Worm (Caenorhabditis elegans): ENCODE measurements around the gene ssup-72.
A peak's percentile ranks its signal among the peaks of the same experiment; 100 is the strongest.

The ssup-72 gene

ce11 chrII:6729331-6729730, 47.1 kb upstream of the ssup-72 start, which contains the start of gene T14B4.8 (continued):
- TF ChIP-seq pag-3 (tag; optimal IDR thresholded peaks at IDR 0.05; ENCODE audit: borderline replicate concordance) (no peak), C38D4.7 (GFP tag; optimal IDR thresholded peaks at IDR 0.05) (no peak), sox-4 (tag; optimal IDR thresholded peaks at IDR 0.05) (no peak), ceh-34 (tag; optimal IDR thresholded peaks at IDR 0.05) (no peak), K02D7.2 (tag; optimal IDR thresholded peaks at IDR 0.05) (no peak), nhr-11 (tag; optimal IDR thresholded peaks at IDR 0.05) (no peak), unc-86 (tag; optimal IDR thresholded peaks at IDR 0.05) (no peak), fax-1 (tag; optimal IDR thresholded peaks at IDR 0.05) (no peak), ceh-19 (GFP tag; optimal IDR thresholded peaks at IDR 0.05) (no peak), pat-9 (tag; optimal IDR thresholded peaks at IDR 0.05) (no peak), dve-1 (tag; optimal IDR thresholded peaks at IDR 0.05) (no peak), odd-2 (tag; optimal IDR thresholded peaks at IDR 0.05) (no peak), T23F11.4 (GFP tag; optimal IDR thresholded peaks at IDR 0.05) (no peak), elt-2 (tag; optimal IDR thresholded peaks at IDR 0.05) (peak; percentile 2), Y22D7AL.16 (tag; optimal IDR thresholded peaks at IDR 0.05) (no peak), pax-1 (tag; optimal IDR thresholded peaks at IDR 0.05) (no peak), ceh-9 (tag; optimal IDR thresholded peaks at IDR 0.05) (no peak), ref-2 (tag; optimal IDR thresholded peaks at IDR 0.05) (no peak), gmeb-2 (tag; optimal IDR thresholded peaks at IDR 0.05) (no peak), ceh-45 (GFP tag; IDR thresholded peaks at IDR 0.05) (no peak), fkh-10 (GFP tag; optimal IDR thresholded peaks at IDR 0.05) (no peak)

ce11 chrII:6733718-6734117, 42.7 kb upstream of the ssup-72 start, which contains the start of gene T14B4.9:
TSS of gene T14B4.9 (minus strand) at chrII:6733818.
- no peak for TF ChIP-seq sox-2 (GFP tag; IDR thresholded peaks at IDR 0.05)
- no peak for TF ChIP-seq Y22D7AL.16 (tag; optimal IDR thresholded peaks at IDR 0.05)
- TF ChIP-seq nfya-1 (tag; optimal IDR thresholded peaks at IDR 0.05): no peak
- no peak for TF ChIP-seq unc-86 (tag; optimal IDR thresholded peaks at IDR 0.05)
- no peak for TF ChIP-seq tbx-2 (tag; optimal IDR thresholded peaks at IDR 0.05)
- TF ChIP-seq dve-1 (tag; optimal IDR thresholded peaks at IDR 0.05): no peak
- no peak for TF ChIP-seq ceh-30 (tag; optimal IDR thresholded peaks at IDR 0.05)
- TF ChIP-seq hlh-30 (tag; optimal IDR thresholded peaks at IDR 0.05; ENCODE audit: insufficient read depth): no peak
- TF ChIP-seq madf-2 (tag; optimal IDR thresholded peaks at IDR 0.05): no peak
- no peak for TF ChIP-seq ets-4 (tag; optimal IDR thresholded peaks at IDR 0.05)
- TF ChIP-seq sox-4 (tag; optimal IDR thresholded peaks at IDR 0.05): no peak
- no peak for TF ChIP-seq pag-3 (tag; optimal IDR thresholded peaks at IDR 0.05; ENCODE audit: borderline replicate concordance)
- no peak for TF ChIP-seq ceh-45 (GFP tag; IDR thresholded peaks at IDR 0.05)
- no peak for TF ChIP-seq npax-4 (tag; optimal IDR thresholded peaks at IDR 0.05)
- no peak for TF ChIP-seq ttx-3 (tag; optimal IDR thresholded peaks at IDR 0.05)
- no peak for TF ChIP-seq ceh-2 (tag; optimal IDR thresholded peaks at IDR 0.05)
- TF ChIP-seq hlh-15 (tag; optimal IDR thresholded peaks at IDR 0.05): no peak
- TF ChIP-seq pros-1 (tag; optimal IDR thresholded peaks at IDR 0.05): no peak
- no peak for TF ChIP-seq pha-4 (tag; optimal IDR thresholded peaks at IDR 0.05)
- TF ChIP-seq ztf-16 (tag; optimal IDR thresholded peaks at IDR 0.05): no peak

DNA sequence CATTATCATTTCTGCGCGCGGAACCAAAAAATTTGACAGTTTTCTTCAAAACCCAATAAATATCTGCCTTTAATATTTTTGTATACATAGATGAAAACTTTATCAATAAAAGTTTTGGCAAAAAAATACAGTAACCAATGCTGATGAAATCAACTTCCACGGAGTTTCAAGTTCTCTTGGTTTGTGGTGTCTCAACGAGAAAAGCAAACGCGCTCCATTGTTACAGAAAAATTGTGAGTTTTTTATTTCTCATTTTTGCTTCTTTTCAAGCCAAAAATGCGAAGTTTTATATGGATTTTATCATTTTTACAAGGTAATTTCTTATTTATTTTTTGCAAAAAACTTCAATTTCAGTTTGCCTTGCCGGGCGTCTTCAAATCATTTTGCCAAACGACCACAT, 41.7 kb upstream of the ssup-72 start, which contains the start of gene T14B4.3:
TSS of gene T14B4.3 (plus strand) at position 264 of the 400 bp plus-strand sequence.
- no peak for TF ChIP-seq ama-1 (optimal IDR thresholded peaks at IDR 0.05)
- no peak for TF ChIP-seq hlh-13 (GFP tag; optimal IDR thresholded peaks at IDR 0.05)
- no peak for TF ChIP-seq odd-2 (tag; optimal IDR thresholded peaks at IDR 0.05)
- peak; percentile 61 for TF ChIP-seq fkh-6 (tag; optimal IDR thresholded peaks at IDR 0.05)
- peak; percentile 73 for TF ChIP-seq zip-5 (tag; optimal IDR thresholded peaks at IDR 0.05)
- no peak for TF ChIP-seq dmd-4 (tag; optimal IDR thresholded peaks at IDR 0.05; ENCODE audit: borderline replicate concordance)
- peak; percentile 95 for TF ChIP-seq ceh-31 (tag; optimal IDR thresholded peaks at IDR 0.05)
- TF ChIP-seq ceh-48 (tag; optimal IDR thresholded peaks at IDR 0.05): no peak
- no peak for TF ChIP-seq mec-3 (tag; optimal IDR thresholded peaks at IDR 0.05; ENCODE audit: borderline replicate concordance)
- no peak for TF ChIP-seq fkh-10 (GFP tag; optimal IDR thresholded peaks at IDR 0.05)
- TF ChIP-seq npax-4 (tag; optimal IDR thresholded peaks at IDR 0.05): no peak
- no peak for TF ChIP-seq pag-3 (tag; optimal IDR thresholded peaks at IDR 0.05; ENCODE audit: borderline replicate concordance)
- no peak for TF ChIP-seq eyg-1 (tag; optimal IDR thresholded peaks at IDR 0.05)
- TF ChIP-seq nhr-11 (tag; optimal IDR thresholded peaks at IDR 0.05): no peak
- TF ChIP-seq ceh-14 (tag; optimal IDR thresholded peaks at IDR 0.05): peak; percentile 69
- TF ChIP-seq madf-2 (tag; optimal IDR thresholded peaks at IDR 0.05): no peak
- no peak for TF ChIP-seq lin-11 (tag; optimal IDR thresholded peaks at IDR 0.05)
- TF ChIP-seq unc-86 (tag; optimal IDR thresholded peaks at IDR 0.05): peak; percentile 15
- peak; percentile 76 for TF ChIP-seq ets-4 (tag; optimal IDR thresholded peaks at IDR 0.05)
- TF ChIP-seq ttx-3 (tag; optimal IDR thresholded peaks at IDR 0.05): no peak
- no peak for TF ChIP-seq K02D7.2 (tag; optimal IDR thresholded peaks at IDR 0.05)
- peak; percentile 6 for TF ChIP-seq pax-1 (tag; optimal IDR thresholded peaks at IDR 0.05)
- TF ChIP-seq che-1 (tag; optimal IDR thresholded peaks at IDR 0.05): no peak
- no peak for TF ChIP-seq Y22D7AL.16 (tag; optimal IDR thresholded peaks at IDR 0.05)
- no peak for TF ChIP-seq pha-2 (tag; optimal IDR thresholded peaks at IDR 0.05)
- TF ChIP-seq hlh-15 (tag; optimal IDR thresholded peaks at IDR 0.05): no peak
- no peak for TF ChIP-seq sox-4 (tag; optimal IDR thresholded peaks at IDR 0.05)
